Fruit fly (Drosophila melanogaster): ENCODE data around the gene CG44098.

The CG44098 gene

dm6 chr3R:4713775-4714360 is 59.1 kb downstream of the CG44098 start, which contains the start of gene eIF3f1 (continued):
- TF ChIP-seq seq (GFP tag; IDR thresholded peaks at IDR 0.05) (peak; percentile 42; the same call in 1 of the 2 replicates), CG14710 (tag; optimal IDR thresholded peaks at IDR 0.05) (peak; percentile 55), odd (GFP tag; optimal IDR thresholded peaks at IDR 0.05) (no peak), pzg (GFP tag; optimal IDR thresholded peaks at IDR 0.05) (peak; percentile 93), CG14860 (GFP tag; IDR thresholded peaks at IDR 0.05; ENCODE audit: partially characterized antibody) (peak; percentile 98), stwl (tag; optimal IDR thresholded peaks at IDR 0.05) (peak; percentile 87), ems (GFP tag; optimal IDR thresholded peaks at IDR 0.05) (no peak), CG12769 (tag; optimal IDR thresholded peaks at IDR 0.05) (peak; percentile 43), CG11247 (GFP tag; IDR thresholded peaks at IDR 0.05) (0 out of 2 replicates have a peak, but pooled peaks have one; percentile 14), CG14014 (GFP tag; IDR thresholded peaks at IDR 0.05) (no peak), CG17359 (tag; optimal IDR thresholded peaks at IDR 0.05) (no peak), CG13624 (GFP tag; optimal IDR thresholded peaks at IDR 0.05) (peak; percentile 46), nom (GFP tag; optimal IDR thresholded peaks at IDR 0.05) (no peak), CG42726 (GFP tag; IDR thresholded peaks at IDR 0.05; ENCODE audit: partially characterized antibody) (peak; percentile 99), CG18262 (tag; optimal IDR thresholded peaks at IDR 0.05) (peak; percentile 12), hkb (optimal IDR thresholded peaks at IDR 0.05) (no peak), hkb (GFP tag; IDR thresholded peaks at IDR 0.05) (0 out of 2 replicates have a peak, but pooled peaks have one; percentile 6), trem (tag; optimal IDR thresholded peaks at IDR 0.05) (peak; percentile 69), MBD-R2 (GFP tag; IDR thresholded peaks at IDR 0.05) (peak; percentile 90), dpn (GFP tag; optimal IDR thresholded peaks at IDR 0.05) (peak; percentile 2 to 20), Dbx (GFP tag; IDR thresholded peaks at IDR 0.05) (0 out of 3 replicates have a peak, but pooled peaks have one; percentile 66), CG10543 (GFP tag; optimal IDR thresholded peaks at IDR 0.05) (no peak), CG6791 (GFP tag; IDR thresholded peaks at IDR 0.05; ENCODE audit: partially characterized antibody) (peak; percentile 99), CG15269 (tag; optimal IDR thresholded peaks at IDR 0.05) (no peak), H15 (GFP tag; IDR thresholded peaks at IDR 0.05) (0 out of 3 replicates have a peak, but pooled peaks have one; percentile 32), CG16813 (GFP tag; IDR thresholded peaks at IDR 0.05; ENCODE audit: partially characterized antibody) (peak; percentile 99), CG10979 (tag; optimal IDR thresholded peaks at IDR 0.05) (peak; percentile 2), fru (optimal IDR thresholded peaks at IDR 0.05) (no peak), her (GFP tag; optimal IDR thresholded peaks at IDR 0.05) (peak; percentile 45), sens (GFP tag) (peak; percentile 23), insv (GFP tag; optimal IDR thresholded peaks at IDR 0.05) (no peak), CG7963 (GFP tag; IDR thresholded peaks at IDR 0.05; ENCODE audit: partially characterized antibody) (peak; percentile 99), HLH4C (GFP tag; IDR thresholded peaks at IDR 0.05; ENCODE audit: partially characterized antibody) (peak; percentile 99), Dref (GFP tag; IDR thresholded peaks at IDR 0.05) (peak; percentile 100), sug (tag; optimal IDR thresholded peaks at IDR 0.05) (peak; percentile 62), p53 (GFP tag; optimal IDR thresholded peaks at IDR 0.05) (peak; percentile 65), CG34422 (GFP tag; IDR thresholded peaks at IDR 0.05) (peak; percentile 74; the same call in 2 of the 3 replicates), Side (GFP tag; optimal IDR thresholded peaks at IDR 0.05) (peak; percentile 32), nerfin-2 (GFP tag; IDR thresholded peaks at IDR 0.05; ENCODE audit: partially characterized antibody) (peak; percentile 98), CG34224 (GFP tag; IDR thresholded peaks at IDR 0.05; ENCODE audit: partially characterized antibody) (peak; percentile 99), zfh2 (GFP tag; optimal IDR thresholded peaks at IDR 0.05) (peak; percentile 43)
